Fruit fly (Drosophila melanogaster) whole organism, wandering third instar larva: ENCODE measurements around the gene Tcs4.

ENCODE experiments used
- Abd-B ChIP-seq: fragments of >200 bp; optimal IDR thresholded peaks from 2 replicates; lab custom pipeline; 2017; ENCODE audit warnings: missing biosample characterization, missing genetic modification characterization
- CG32264 ChIP-seq: fragments of 200-800 bp; sonication (Bioruptor generic); optimal IDR thresholded peaks from 2 replicates; lab custom pipeline; 2016; ENCODE audit warnings: missing biosample characterization, missing genetic modification characterization
- CG9705 ChIP-seq: fragments of 200-800 bp; sonication (Bioruptor generic); optimal IDR thresholded peaks from 2 replicates; lab custom pipeline; 2018; ENCODE audit warnings: missing biosample characterization, mild to moderate bottlenecking, missing genetic modification characterization
- CrebA ChIP-seq: fragments of 200-800 bp; sonication (Bioruptor generic); optimal IDR thresholded peaks from 2 replicates; lab custom pipeline; 2016; ENCODE audit warnings: missing biosample characterization, mild to moderate bottlenecking, missing genetic modification characterization, borderline replicate concordance
- Dif ChIP-seq: fragments of 200-275, 200-300 bp; sonication (Bioruptor generic); optimal IDR thresholded peaks from 2 replicates; lab custom pipeline; 2018; ENCODE audit warnings: missing biosample characterization, missing genetic modification characterization; ENCODE audit not compliant: partially characterized antibody
- GATAd ChIP-seq: sonication (Bioruptor generic); optimal IDR thresholded peaks from 2 replicates; lab custom pipeline; 2016; ENCODE audit warnings: missing biosample characterization, missing genetic modification characterization
- HLH106 ChIP-seq: fragments of 200-800 bp; optimal IDR thresholded peaks from 3 replicates; lab custom pipeline; 2019; ENCODE audit warnings: missing biosample characterization, mild to moderate bottlenecking, missing genetic modification characterization, moderate library complexity
- Hnf4 ChIP-seq: fragments of 200-800 bp; sonication (Bioruptor generic); optimal IDR thresholded peaks from 2 replicates; lab custom pipeline; 2016; ENCODE audit warnings: missing biosample characterization, mild to moderate bottlenecking, missing genetic modification characterization
- Hr78 ChIP-seq: fragments of >200 bp; optimal IDR thresholded peaks from 2 replicates; lab custom pipeline; 2017; ENCODE audit warnings: missing biosample characterization, missing genetic modification characterization
- Hr83 ChIP-seq: fragments of 200-300 bp; sonication (Bioruptor generic); optimal IDR thresholded peaks from 2 replicates; lab custom pipeline; 2016; ENCODE audit warnings: missing biosample characterization, mild to moderate bottlenecking, missing genetic modification characterization, moderate library complexity; ENCODE audit not compliant: poor library complexity, severe bottlenecking
- Myc ChIP-seq: fragments of >200 bp; optimal IDR thresholded peaks from 2 replicates; lab custom pipeline; 2017
- N ChIP-seq: fragments of >200 bp; optimal IDR thresholded peaks from 2 replicates; lab custom pipeline; 2018; ENCODE audit warnings: missing biosample characterization, missing external identifiers, missing genetic modification characterization
- Rel ChIP-seq, 2 experiments: fragments of 200-800 bp; sonication (Bioruptor generic) in 1 of 2; optimal IDR thresholded peaks; 2 replicates in 1 of 2; 3 replicates in 1 of 2; lab custom pipeline; 2016 to 2019; ENCODE audit warnings: mild to moderate bottlenecking in 2 of 2, missing biosample characterization in 2 of 2, missing genetic modification characterization in 2 of 2, moderate library complexity in 1 of 2
- Sp1 ChIP-seq: fragments of 200-800 bp; sonication (Bioruptor generic); optimal IDR thresholded peaks from 3 replicates; lab custom pipeline; 2019; ENCODE audit warnings: missing biosample characterization, mild to moderate bottlenecking, missing genetic modification characterization, moderate library complexity
- Vsx2 ChIP-seq: fragments of 200-300, 225-300 bp; sonication (Bioruptor generic); optimal IDR thresholded peaks from 2 replicates; lab custom pipeline; 2018; ENCODE audit warnings: missing biosample characterization, missing genetic modification characterization; ENCODE audit not compliant: partially characterized antibody
- br ChIP-seq: fragments of 200-800 bp; sonication (Bioruptor generic); optimal IDR thresholded peaks from 2 replicates; lab custom pipeline; 2016; ENCODE audit warnings: missing biosample characterization, missing genetic modification characterization
- brk ChIP-seq: fragments of 200-800 bp; sonication (Bioruptor generic); optimal IDR thresholded peaks from 2 replicates; lab custom pipeline; 2016; ENCODE audit warnings: missing biosample characterization, mild to moderate bottlenecking, missing genetic modification characterization
- dmrt93B ChIP-seq: fragments of 200-800 bp; sonication (Bioruptor generic); optimal IDR thresholded peaks from 2 replicates; lab custom pipeline; 2018; ENCODE audit warnings: missing biosample characterization, mild to moderate bottlenecking, missing genetic modification characterization
- ey ChIP-seq: fragments of 200-800 bp; sonication (Bioruptor generic); optimal IDR thresholded peaks from 2 replicates; lab custom pipeline; 2016; ENCODE audit warnings: missing biosample characterization, missing genetic modification characterization
- foxo ChIP-seq, 2 experiments: fragments of 200-800 bp; sonication (Bioruptor generic); optimal IDR thresholded peaks; 2 replicates in 1 of 2; 3 replicates in 1 of 2; lab custom pipeline; 2016 to 2017; ENCODE audit warnings: missing biosample characterization in 2 of 2, missing genetic modification characterization in 2 of 2
- h ChIP-seq: fragments of 200-800 bp; sonication (Bioruptor generic); optimal IDR thresholded peaks from 3 replicates; lab custom pipeline; 2016; ENCODE audit warnings: missing biosample characterization, mild to moderate bottlenecking, missing genetic modification characterization
- jim ChIP-seq: fragments of 175-275, 200-325 bp; sonication (Bioruptor generic); optimal IDR thresholded peaks from 2 replicates; lab custom pipeline; 2016; ENCODE audit warnings: missing biosample characterization, mild to moderate bottlenecking, missing genetic modification characterization
- lola ChIP-seq: fragments of >200 bp; optimal IDR thresholded peaks from 2 replicates; lab custom pipeline; 2017; ENCODE audit warnings: missing biosample characterization, missing genetic modification characterization
- pan ChIP-seq: fragments of >200 bp; optimal IDR thresholded peaks from 2 replicates; lab custom pipeline; 2017
- psq ChIP-seq: fragments of 200-800 bp; sonication (Bioruptor generic); optimal IDR thresholded peaks from 3 replicates; lab custom pipeline; 2017; ENCODE audit warnings: missing biosample characterization, mild to moderate bottlenecking, missing genetic modification characterization, moderate library complexity
- rgr ChIP-seq: fragments of 200-800 bp; sonication (Bioruptor generic); optimal IDR thresholded peaks from 3 replicates; lab custom pipeline; 2016; ENCODE audit warnings: missing biosample characterization, mild to moderate bottlenecking, missing genetic modification characterization
- tai ChIP-seq: sonication (Bioruptor generic); optimal IDR thresholded peaks from 2 replicates; lab custom pipeline; 2016; ENCODE audit warnings: missing biosample characterization, missing genetic modification characterization
- usp ChIP-seq: fragments of >200 bp; optimal IDR thresholded peaks from 2 replicates; lab custom pipeline; 2017; ENCODE audit warnings: missing biosample characterization, missing genetic modification characterization

Gene Tcs4

dm6 chrX:19735270-19735669, 33.7 kb upstream of the Tcs4 start, which contains the start of gene CG14234:
Gene CG14234 (plus strand): TSS chrX:19735570.
- no peak for TF ChIP-seq Hr78
- TF ChIP-seq psq (GFP tag; lab: Kevin White, UChicago): no peak
- no peak for TF ChIP-seq usp
- no peak for TF ChIP-seq N
- no peak for TF ChIP-seq Dif (GFP tag; lab: Kevin White, UChicago)
- TF ChIP-seq Sp1: no peak
- no peak for TF ChIP-seq Abd-B (GFP tag; lab: Kevin White, UChicago)
- TF ChIP-seq Hnf4 (GFP tag; lab: Kevin White, UChicago): no peak
- TF ChIP-seq HLH106 (tag; lab: Kevin White, UChicago): no peak
- no peak for TF ChIP-seq lola (GFP tag; lab: Kevin White, UChicago)
- no peak for TF ChIP-seq CG9705
- no peak for TF ChIP-seq br (GFP tag; lab: Kevin White, UChicago)
- no peak for TF ChIP-seq tai (GFP tag; lab: Kevin White, UChicago)
- no peak for TF ChIP-seq Vsx2

dm6 chrX:19730844-19731243, 29.3 kb upstream of the Tcs4 start, which contains the start of gene AP-1-2beta:
Gene AP-1-2beta (plus strand): TSS chrX:19731004.
- no peak for TF ChIP-seq Dif (GFP tag; lab: Kevin White, UChicago)
- TF ChIP-seq Rel (GFP tag; optimal IDR thresholded peaks at IDR 0.05; lab: Kevin White, UChicago): no peak
- no peak for TF ChIP-seq Rel (tag; optimal IDR thresholded peaks at IDR 0.05; lab: Kevin White, UChicago)
- no peak for TF ChIP-seq brk (GFP tag; lab: Kevin White, UChicago)
- TF ChIP-seq GATAd (GFP tag; lab: Kevin White, UChicago): no peak
- TF ChIP-seq dmrt93B (GFP tag; lab: Kevin White, UChicago): no peak
- TF ChIP-seq rgr: no peak
- TF ChIP-seq CG32264 (GFP tag; lab: Kevin White, UChicago): no peak

- TF ChIP-seq Dif (GFP tag; lab: Kevin White, UChicago): no peak
- TF ChIP-seq psq (GFP tag; lab: Kevin White, UChicago): no peak
- TF ChIP-seq foxo (GFP tag; optimal IDR thresholded peaks at IDR 0.05; lab: Kevin White, UChicago): no peak
- TF ChIP-seq CrebA: no peak
- TF ChIP-seq lola (GFP tag; lab: Kevin White, UChicago): no peak
- no peak for TF ChIP-seq tai (GFP tag; lab: Kevin White, UChicago)
- TF ChIP-seq Vsx2: no peak
- no peak for TF ChIP-seq jim
- no peak for TF ChIP-seq GATAd (GFP tag; lab: Kevin White, UChicago)
- TF ChIP-seq brk (GFP tag; lab: Kevin White, UChicago): no peak
- no peak for TF ChIP-seq pan
- TF ChIP-seq ey (GFP tag; lab: Kevin White, UChicago): no peak
- no peak for TF ChIP-seq CG32264 (GFP tag; lab: Kevin White, UChicago)
- no peak for TF ChIP-seq br (GFP tag; lab: Kevin White, UChicago)
- no peak for TF ChIP-seq CG9705
- TF ChIP-seq, all 38 proteins: peak for 0
Observed at dm6 chrX:19717988-19718973, 16.7 kb upstream of the Tcs4 start, which contains the start of gene CG12531. Gene CG12531 (plus strand): TSS chrX:19718923.

- TF ChIP-seq jim: no peak
- no peak for TF ChIP-seq dmrt93B (GFP tag; lab: Kevin White, UChicago)
- TF ChIP-seq CrebA: no peak
- TF ChIP-seq ey (GFP tag; lab: Kevin White, UChicago): no peak
- TF ChIP-seq h (GFP tag; lab: Kevin White, UChicago): no peak
- TF ChIP-seq Sp1: no peak
- TF ChIP-seq Myc (lab: Kevin White, UChicago): no peak
- no peak for TF ChIP-seq GATAd (GFP tag; lab: Kevin White, UChicago)
- no peak for TF ChIP-seq Dif (GFP tag; lab: Kevin White, UChicago)
- no peak for TF ChIP-seq usp
Observed at dm6 chrX:19717041-19717440, 15.5 kb upstream of the Tcs4 start.

- TF ChIP-seq Abd-B (GFP tag; lab: Kevin White, UChicago) (no peak), Hr83 (no peak)
Observed at dm6 chrX:19716325-19716917, 14.9 kb upstream of the Tcs4 start.
